Worm (Caenorhabditis elegans) whole organism, mixed stage, embryonic: Measurements from ENCODE around the gene ZK185.4.

Experiments used
- blmp-1 ChIP-seq: fragments of 150-350 bp; optimal IDR thresholded peaks from 2 replicates; lab custom pipeline; 2014; ENCODE audit warnings: missing biosample characterization, missing genetic modification characterization
- drap-1 ChIP-seq: fragments of 200-800 bp; sonication (Bioruptor generic); optimal IDR thresholded peaks from 3 replicates; lab custom pipeline; 2018; ENCODE audit warnings: mild to moderate bottlenecking, missing genetic modification characterization, missing compliant biosample characterization
- mep-1 ChIP-seq: fragments of 150-350 bp; optimal IDR thresholded peaks from 2 replicates; lab custom pipeline; 2017; ENCODE audit warnings: missing biosample characterization, missing genetic modification reagents, missing genetic modification characterization, inconsistent platforms
- mls-2 ChIP-seq: sonication (generic microtip); optimal IDR thresholded peaks from 2 replicates; lab custom pipeline; 2016; ENCODE audit warnings: mild to moderate bottlenecking, missing genetic modification characterization, moderate library complexity, missing compliant biosample characterization
- nhr-28 ChIP-seq: fragments of 150-350 bp; optimal IDR thresholded peaks from 2 replicates; lab custom pipeline; 2014; ENCODE audit warnings: missing biosample characterization, missing genetic modification characterization
- pha-4 ChIP-seq: fragments of 150-350 bp; optimal IDR thresholded peaks from 2 replicates; lab custom pipeline; 2018; ENCODE audit warnings: missing biosample characterization, missing genetic modification reagents, missing genetic modification characterization
- tbx-8 ChIP-seq: fragments of 200-800 bp; sonication (Bioruptor generic); optimal IDR thresholded peaks from 2 replicates; lab custom pipeline; 2018; ENCODE audit warnings: mild to moderate bottlenecking, missing genetic modification characterization, moderate library complexity, missing compliant biosample characterization
- unc-62 ChIP-seq: fragments of 150-350 bp; optimal IDR thresholded peaks from 2 replicates; lab custom pipeline; 2014; ENCODE audit warnings: missing biosample characterization, missing genetic modification reagents, missing genetic modification characterization
- ztf-11 ChIP-seq: fragments of 150-350 bp; optimal IDR thresholded peaks from 2 replicates; lab custom pipeline; 2014; ENCODE audit warnings: missing biosample characterization, missing genetic modification characterization

- TF ChIP-seq mls-2 (tag; lab: Kevin White, UChicago) (no peak), tbx-8 (GFP tag; lab: Kevin White, UChicago) (no peak), unc-62 (GFP tag; lab: Kevin White, UChicago) (no peak), blmp-1 (no peak), nhr-28 (no peak), pha-4 (tag; lab: Kevin White, UChicago) (no peak), ztf-11 (tag; lab: Kevin White, UChicago) (no peak), drap-1 (no peak), mep-1 (tag; lab: Kevin White, UChicago) (no peak)
Measured at ce11 chrIV:4545818-4546217, 12.9 kb upstream of the ZK185.4 start, which contains the start of gene ZK185.5.
